Fruit fly (Drosophila melanogaster) whole organism, embryonic: ENCODE measurements around the gene CG14036.

Experiments
- Adf1 ChIP-seq: fragments of 200-800 bp; sonication (Bioruptor generic); IDR thresholded peaks from 2 replicates; pipeline ENCODE4 v1.3.6; 2022; ENCODE audit warnings: missing biosample characterization, missing genetic modification characterization
- Antp ChIP-seq: fragments of 200-800 bp; sonication (Bioruptor generic); optimal IDR thresholded peaks from 3 replicates; lab custom pipeline; 2016; ENCODE audit warnings: missing biosample characterization, missing genetic modification characterization
- Asciz ChIP-seq: fragments of 200-800 bp; sonication (Bioruptor generic); optimal IDR thresholded peaks from 2 replicates; lab custom pipeline; 2017; ENCODE audit warnings: missing biosample characterization, mild to moderate bottlenecking, missing genetic modification characterization, missing genetic modification reagents
- Bdp1 ChIP-seq: fragments of 200-800 bp; sonication (Bioruptor generic); optimal IDR thresholded peaks from 3 replicates; lab custom pipeline; 2016; ENCODE audit warnings: missing biosample characterization, missing genetic modification characterization
- CG10959 ChIP-seq: fragments of 200-800 bp; sonication (Bioruptor generic); IDR thresholded peaks from 2 replicates; pipeline ENCODE4 v1.3.6; 2022; ENCODE audit warnings: missing biosample characterization, missing genetic modification characterization
- CG12659 ChIP-seq: fragments of 200-800 bp; sonication (Bioruptor generic); optimal IDR thresholded peaks from 3 replicates; lab custom pipeline; 2017; ENCODE audit warnings: mild to moderate bottlenecking, missing biosample characterization, missing genetic modification reagents, missing genetic modification characterization
- CG15073 ChIP-seq: fragments of 200-800 bp; sonication (Bioruptor generic); optimal IDR thresholded peaks from 2 replicates; lab custom pipeline; 2016; ENCODE audit warnings: missing biosample characterization, missing genetic modification characterization
- CG15601 ChIP-seq: fragments of 200-800 bp; sonication (Bioruptor generic); optimal IDR thresholded peaks from 3 replicates; lab custom pipeline; 2019; ENCODE audit warnings: missing biosample characterization, mild to moderate bottlenecking, missing genetic modification characterization, moderate library complexity
- CG17361 ChIP-seq: fragments of 200-800 bp; sonication (Bioruptor generic); IDR thresholded peaks from 3 replicates; pipeline ENCODE4 v1.3.6; 2022; ENCODE audit warnings: missing biosample characterization, missing genetic modification characterization
- CG17612 ChIP-seq: fragments of 200-800 bp; sonication (Bioruptor generic); IDR thresholded peaks from 2 replicates; pipeline ENCODE4 v1.3.6; 2022; ENCODE audit warnings: missing biosample characterization, missing genetic modification characterization
- CG18764 ChIP-seq: fragments of 200-800 bp; sonication (Bioruptor generic); optimal IDR thresholded peaks from 3 replicates; lab custom pipeline; 2016; ENCODE audit warnings: missing biosample characterization, missing genetic modification characterization
- CG2202 ChIP-seq: fragments of 200-800 bp; sonication (Bioruptor generic); optimal IDR thresholded peaks from 2 replicates; lab custom pipeline; 2018; ENCODE audit warnings: missing biosample characterization, mild to moderate bottlenecking, missing genetic modification characterization
- CG3163 ChIP-seq: fragments of 200-800 bp; sonication (Bioruptor generic); optimal IDR thresholded peaks from 3 replicates; lab custom pipeline; 2016; ENCODE audit warnings: missing biosample characterization, missing genetic modification characterization
- CG32767 ChIP-seq: fragments of 200-800 bp; sonication (Bioruptor generic); IDR thresholded peaks from 2 replicates; pipeline ENCODE4 v1.3.6; 2022; ENCODE audit warnings: missing biosample characterization, missing genetic modification characterization
- CG32772 ChIP-seq: fragments of 200-800 bp; sonication (Bioruptor generic); IDR thresholded peaks from 2 replicates; pipeline ENCODE4 v1.3.6; 2022; ENCODE audit warnings: missing biosample characterization, missing genetic modification characterization
- CG34224 ChIP-seq: fragments of 200-800 bp; sonication (Bioruptor generic); IDR thresholded peaks from 3 replicates; pipeline ENCODE4 v1.3.6; 2022; ENCODE audit warnings: missing biosample characterization, missing genetic modification characterization; ENCODE audit not compliant: partially characterized antibody
- CG4730 ChIP-seq: fragments of 200-800 bp; sonication (Bioruptor generic); IDR thresholded peaks from 2 replicates; pipeline ENCODE4 v1.3.6; 2022; ENCODE audit warnings: missing biosample characterization, missing genetic modification characterization
- CG4854 ChIP-seq: fragments of 200-800 bp; sonication (Bioruptor generic); optimal IDR thresholded peaks from 2 replicates; lab custom pipeline; 2016; ENCODE audit warnings: missing biosample characterization, missing genetic modification characterization, inconsistent platforms
- CG6791 ChIP-seq: fragments of 200-800 bp; sonication (Bioruptor generic); IDR thresholded peaks from 3 replicates; pipeline ENCODE4 v1.3.6; 2022; ENCODE audit warnings: missing biosample characterization, missing genetic modification characterization; ENCODE audit not compliant: partially characterized antibody
- CG9215 ChIP-seq: fragments of 200-800 bp; sonication (Bioruptor generic); IDR thresholded peaks from 2 replicates; pipeline ENCODE4 v1.3.6; 2022; ENCODE audit warnings: missing biosample characterization, missing genetic modification characterization
- CG9609 ChIP-seq: fragments of 200-800 bp; sonication (Bioruptor generic); optimal IDR thresholded peaks from 3 replicates; lab custom pipeline; 2016; ENCODE audit warnings: missing biosample characterization, missing genetic modification characterization
- CG9797 ChIP-seq: fragments of 200-800 bp; sonication (Bioruptor generic); optimal IDR thresholded peaks from 3 replicates; lab custom pipeline; 2018; ENCODE audit warnings: missing biosample characterization, mild to moderate bottlenecking, missing genetic modification characterization
- Chrac-16 ChIP-seq: fragments of 200-800 bp; sonication (Bioruptor generic); optimal IDR thresholded peaks from 3 replicates; lab custom pipeline; 2016; ENCODE audit warnings: missing biosample characterization, missing genetic modification characterization
- D ChIP-seq, 2 experiments: fragments of 200-800 bp in 1 of 2; fragments of >200 bp in 1 of 2; sonication (Bioruptor generic) in 1 of 2; optimal IDR thresholded peaks; 2 replicates in 1 of 2; 3 replicates in 1 of 2; lab custom pipeline; 2017; ENCODE audit warnings: mild to moderate bottlenecking in 1 of 2, missing biosample characterization in 1 of 2, missing genetic modification characterization in 1 of 2, missing genetic modification reagents in 1 of 2
- Doc2 ChIP-seq: fragments of 200-800 bp; sonication (Bioruptor generic); IDR thresholded peaks from 2 replicates; pipeline ENCODE4 v1.3.6; 2022; ENCODE audit warnings: missing biosample characterization, missing genetic modification characterization
- E2f1 ChIP-seq: fragments of 200-800 bp; sonication (Bioruptor generic); IDR thresholded peaks from 2 replicates; pipeline ENCODE4 v1.3.6; 2022; ENCODE audit warnings: missing biosample characterization, missing genetic modification characterization
- Eip74EF ChIP-seq, 2 experiments: fragments of 200-800 bp in 1 of 2; fragments of >200 bp in 1 of 2; sonication (Bioruptor generic) in 1 of 2; optimal IDR thresholded peaks; 2 replicates each; lab custom pipeline; 2017 to 2019; ENCODE audit warnings: missing biosample characterization in 2 of 2, missing genetic modification characterization in 2 of 2, mild to moderate bottlenecking in 1 of 2, moderate library complexity in 1 of 2
- Ets97D ChIP-seq: fragments of 200-800 bp; sonication (Bioruptor generic); optimal IDR thresholded peaks from 3 replicates; lab custom pipeline; 2016; ENCODE audit warnings: missing biosample characterization, missing genetic modification characterization
- Fer3 ChIP-seq: fragments of 200-800 bp; sonication (Bioruptor generic); optimal IDR thresholded peaks from 2 replicates; lab custom pipeline; 2018; ENCODE audit warnings: missing biosample characterization, mild to moderate bottlenecking, missing genetic modification characterization, moderate library complexity
- Gug ChIP-seq: fragments of 200-800 bp; sonication (Bioruptor generic); IDR thresholded peaks from 4 replicates; pipeline ENCODE4 v1.3.6; 2022; ENCODE audit warnings: missing biosample characterization, missing genetic modification characterization
- Opbp ChIP-seq: fragments of 200-800 bp; sonication (Bioruptor generic); IDR thresholded peaks from 3 replicates; pipeline ENCODE4 v1.3.6; 2022; ENCODE audit warnings: missing biosample characterization, missing genetic modification characterization; ENCODE audit not compliant: partially characterized antibody
- Sry-δ ChIP-seq: fragments of 200-800 bp; sonication (Bioruptor generic); optimal IDR thresholded peaks from 2 replicates; lab custom pipeline; 2016; ENCODE audit warnings: missing biosample characterization, missing genetic modification characterization
- Usf ChIP-seq: fragments of 200-800 bp; sonication (Bioruptor generic); optimal IDR thresholded peaks from 2 replicates; lab custom pipeline; 2017; ENCODE audit warnings: missing genotype, missing biosample characterization, missing genetic modification characterization
- Xbp1 ChIP-seq: fragments of 200-800 bp; sonication (Bioruptor generic); optimal IDR thresholded peaks from 3 replicates; lab custom pipeline; 2016; ENCODE audit warnings: missing biosample characterization, mild to moderate bottlenecking, missing genetic modification characterization
- ap ChIP-seq: fragments of 200-800 bp; sonication (Bioruptor generic); IDR thresholded peaks from 2 replicates; pipeline ENCODE4 v1.3.6; 2022; ENCODE audit warnings: missing biosample characterization, missing genetic modification characterization
- ato ChIP-seq: fragments of 200-800 bp; sonication (Bioruptor generic); IDR thresholded peaks from 2 replicates; pipeline ENCODE4 v1.3.6; 2022; ENCODE audit warnings: missing biosample characterization, missing genetic modification characterization; ENCODE audit not compliant: partially characterized antibody
- bbx ChIP-seq: fragments of 200-800 bp; sonication (Bioruptor generic); IDR thresholded peaks from 2 replicates; pipeline ENCODE4 v1.3.6; 2022; ENCODE audit warnings: missing biosample characterization, missing genetic modification characterization; ENCODE audit not compliant: partially characterized antibody
- cas ChIP-seq: fragments of 200-800 bp; sonication (Bioruptor generic); IDR thresholded peaks from 2 replicates; pipeline ENCODE4 v1.3.6; 2022; ENCODE audit warnings: missing biosample characterization, missing genetic modification characterization
- cato ChIP-seq: fragments of 200-800 bp; sonication (Bioruptor generic); optimal IDR thresholded peaks from 2 replicates; lab custom pipeline; 2016; ENCODE audit warnings: missing biosample characterization, missing genetic modification characterization, borderline replicate concordance
- chn ChIP-seq: fragments of 200-800 bp; sonication (Bioruptor generic); optimal IDR thresholded peaks from 2 replicates; lab custom pipeline; 2016; ENCODE audit warnings: missing biosample characterization, missing genetic modification characterization
- fd64A ChIP-seq: fragments of 200-800 bp; sonication (Bioruptor generic); optimal IDR thresholded peaks from 3 replicates; lab custom pipeline; 2018; ENCODE audit warnings: missing biosample characterization, mild to moderate bottlenecking, missing genetic modification characterization
- gsb-n ChIP-seq: fragments of 200-800 bp; sonication (Bioruptor generic); optimal IDR thresholded peaks from 3 replicates; lab custom pipeline; 2018; ENCODE audit warnings: missing biosample characterization, mild to moderate bottlenecking, missing genetic modification characterization
- h ChIP-seq: fragments of >200 bp; optimal IDR thresholded peaks from 2 replicates; lab custom pipeline; 2017
- jing ChIP-seq: fragments of 200-800 bp; sonication (Bioruptor generic); optimal IDR thresholded peaks from 2 replicates; lab custom pipeline; 2018; ENCODE audit warnings: missing biosample characterization, mild to moderate bottlenecking, missing genetic modification characterization
- run ChIP-seq: fragments of 200-800 bp; sonication (Bioruptor generic); optimal IDR thresholded peaks from 3 replicates; lab custom pipeline; 2018; ENCODE audit warnings: missing biosample characterization, mild to moderate bottlenecking, missing genetic modification characterization
- slbo ChIP-seq: fragments of 200-800 bp; sonication (Bioruptor generic); IDR thresholded peaks from 2 replicates; pipeline ENCODE4 v1.3.6; 2022; ENCODE audit warnings: missing biosample characterization, missing genetic modification characterization
- tll ChIP-seq, 2 experiments: fragments of 200-800 bp in 1 of 2; fragments of >200 bp in 1 of 2; sonication (Bioruptor generic) in 1 of 2; optimal IDR thresholded peaks; 2 replicates each; lab custom pipeline; 2017 to 2019; ENCODE audit warnings: missing biosample characterization in 2 of 2, missing genetic modification characterization in 2 of 2, mild to moderate bottlenecking in 1 of 2, moderate library complexity in 1 of 2
- vvl ChIP-seq: fragments of 200-800 bp; sonication (Bioruptor generic); IDR thresholded peaks from 2 replicates; pipeline ENCODE4 v1.3.6; 2022; ENCODE audit warnings: missing biosample characterization, missing genetic modification characterization
- wor ChIP-seq: fragments of 200-800 bp; sonication (Bioruptor generic); IDR thresholded peaks from 2 replicates; pipeline ENCODE4 v1.3.6; 2022; ENCODE audit warnings: missing biosample characterization, missing genetic modification characterization
- zen ChIP-seq: fragments of 200-800 bp; sonication (Bioruptor generic); optimal IDR thresholded peaks from 3 replicates; lab custom pipeline; 2018; ENCODE audit warnings: missing biosample characterization, mild to moderate bottlenecking, missing genetic modification characterization, moderate library complexity

The CG14036 gene

dm6 chr2L:5043043-5043442 lies 11.8 kb downstream of the CG14036 start, which contains the start of the genes CG33995, CG44000 and CG44001 (continued):
- TF ChIP-seq CG17361 (GFP tag; lab: Robert Waterston, UW) (0 out of 3 replicates have a peak, but pooled peaks have one; percentile 16), Adf1 (no peak), CG15601 (tag; lab: Kevin White, UChicago) (peak; percentile 50), vvl (peak; percentile 71), zen (peak; percentile 46), ato (GFP tag; lab: Robert Waterston, UW) (no peak), Asciz (no peak), Usf (GFP tag; lab: Kevin White, UChicago) (no peak), CG9215 (GFP tag; lab: Robert Waterston, UW) (peak; percentile 22; the same call in 1 of the 2 replicates), Eip74EF (GFP tag; optimal IDR thresholded peaks at IDR 0.05; lab: Kevin White, UChicago) (no peak), CG12659 (GFP tag; lab: Kevin White, UChicago) (peak; percentile 94), Bdp1 (GFP tag; lab: Kevin White, UChicago) (peak; percentile 30), E2f1 (GFP tag; lab: Robert Waterston, UW) (no peak), D (optimal IDR thresholded peaks at IDR 0.05; lab: Kevin White, UChicago) (no peak), D (GFP tag; optimal IDR thresholded peaks at IDR 0.05; lab: Kevin White, UChicago) (no peak), h (no peak), Gug (GFP tag; lab: Robert Waterston, UW) (0 out of 4 replicates have a peak, but pooled peaks have one; percentile 27), CG32767 (GFP tag; lab: Robert Waterston, UW) (no peak), run (no peak), CG2202 (no peak), wor (GFP tag; lab: Robert Waterston, UW) (no peak), CG9797 (GFP tag; lab: Kevin White, UChicago) (peak; percentile 88), CG6791 (GFP tag; lab: Robert Waterston, UW) (peak; percentile 30; the same call in 1 of the 3 replicates), cas (0 out of 2 replicates have a peak, but pooled peaks have one; percentile 27), chn (GFP tag; lab: Kevin White, UChicago) (peak; percentile 63), Xbp1 (GFP tag; lab: Kevin White, UChicago) (peak; percentile 59), gsb-n (peak; percentile 16), CG15073 (GFP tag; lab: Kevin White, UChicago) (no peak), CG32772 (0 out of 2 replicates have a peak, but pooled peaks have one; percentile 13), CG10959 (GFP tag; lab: Robert Waterston, UW) (no peak), CG17612 (GFP tag; lab: Robert Waterston, UW) (no peak), CG18764 (GFP tag; lab: Kevin White, UChicago) (peak; percentile 59), Doc2 (GFP tag; lab: Robert Waterston, UW) (no peak), bbx (GFP tag; lab: Robert Waterston, UW) (peak; percentile 10), CG4854 (GFP tag; lab: Kevin White, UChicago) (peak; percentile 55), Fer3 (peak; percentile 21), CG34224 (0 out of 3 replicates have a peak, but pooled peaks have one; percentile 18), CG4730 (GFP tag; lab: Robert Waterston, UW) (no peak), ap (GFP tag; lab: Robert Waterston, UW) (no peak), CG3163 (GFP tag; lab: Kevin White, UChicago) (peak; percentile 15), Chrac-16 (GFP tag; lab: Kevin White, UChicago) (peak; percentile 34), CG9609 (peak; percentile 27), fd64A (no peak), Opbp (GFP tag; lab: Robert Waterston, UW) (peak; percentile 80), tll (GFP tag; optimal IDR thresholded peaks at IDR 0.05; lab: Kevin White, UChicago) (no peak), slbo (GFP tag; lab: Robert Waterston, UW) (peak; percentile 78), jing (GFP tag; lab: Kevin White, UChicago) (no peak), Antp (GFP tag; lab: Kevin White, UChicago) (peak; percentile 64), Ets97D (peak; percentile 85), Sry-δ (GFP tag; lab: Kevin White, UChicago) (peak; percentile 52), cato (no peak)
